Fruit fly (Drosophila melanogaster) whole organism, embryonic: ENCODE measurements around the gene CG31109.

ENCODE experiments used
- Atf6 ChIP-seq: fragments of 200-800 bp; sonication (Bioruptor generic); IDR thresholded peaks from 2 replicates; pipeline ENCODE4 v1.3.6; 2022; ENCODE audit warnings: missing biosample characterization, missing genetic modification characterization
- CG7786 ChIP-seq: fragments of 200-800 bp; sonication (Bioruptor generic); optimal IDR thresholded peaks from 2 replicates; lab custom pipeline; 2016; ENCODE audit warnings: missing biosample characterization, missing genetic modification characterization
- CG7928 ChIP-seq: fragments of 200-800 bp; sonication (Bioruptor generic); optimal IDR thresholded peaks from 2 replicates; lab custom pipeline; 2017; ENCODE audit warnings: missing biosample characterization, mild to moderate bottlenecking, missing genetic modification characterization
- CG8924 ChIP-seq: fragments of 200-800 bp; optimal IDR thresholded peaks from 3 replicates; lab custom pipeline; 2019; ENCODE audit warnings: missing biosample characterization, mild to moderate bottlenecking, missing genetic modification characterization, moderate library complexity
- Ets65A ChIP-seq: fragments of 200-800 bp; sonication (Bioruptor generic); peaks from one replicate; lab custom pipeline; 2016; ENCODE audit warnings: missing biosample characterization, missing genetic modification characterization
- Mad ChIP-seq: fragments of 200-800 bp; sonication (Bioruptor generic); optimal IDR thresholded peaks from 2 replicates; lab custom pipeline; 2016; ENCODE audit warnings: missing biosample characterization, missing genetic modification characterization
- danr ChIP-seq: fragments of 200-800 bp; sonication (Bioruptor generic); IDR thresholded peaks from 2 replicates; pipeline ENCODE4 v1.3.6; 2022; ENCODE audit warnings: missing biosample characterization, missing genetic modification characterization
- pan ChIP-seq, 4 experiments: fragments of >200 bp in 3 of 4; fragments of 200-800 bp in 1 of 4; sonication (Bioruptor generic) in 1 of 4; optimal IDR thresholded peaks in 3 of 4; IDR thresholded peaks in 1 of 4; 2 replicates each; pipeline versions ENCODE4 v1.3.6 to Lab custom; 2017 to 2022; ENCODE audit warnings: missing biosample characterization in 2 of 4, missing genetic modification characterization in 2 of 4, mixed read lengths in 1 of 4

- TF ChIP-seq Atf6 (GFP tag; lab: Robert Waterston, UW) (no peak), CG7786 (GFP tag; lab: Kevin White, UChicago) (no peak), danr (no peak), pan (optimal IDR thresholded peaks at IDR 0.05; lab: Kevin White, UChicago) (no peak), pan (GFP tag; optimal IDR thresholded peaks at IDR 0.05 in 1 of 2, IDR thresholded peaks at IDR 0.05 in 1 of 2) (no peak), Mad (no peak), CG7928 (no peak), CG8924 (tag; lab: Kevin White, UChicago) (no peak), Ets65A (no peak)
Measured at dm6 chr3R:25077280-25077820, 22.9 kb upstream of the CG31109 start.
